Worm (Caenorhabditis elegans): Measurements from ENCODE around the gene R05D3.12.

DNA sequence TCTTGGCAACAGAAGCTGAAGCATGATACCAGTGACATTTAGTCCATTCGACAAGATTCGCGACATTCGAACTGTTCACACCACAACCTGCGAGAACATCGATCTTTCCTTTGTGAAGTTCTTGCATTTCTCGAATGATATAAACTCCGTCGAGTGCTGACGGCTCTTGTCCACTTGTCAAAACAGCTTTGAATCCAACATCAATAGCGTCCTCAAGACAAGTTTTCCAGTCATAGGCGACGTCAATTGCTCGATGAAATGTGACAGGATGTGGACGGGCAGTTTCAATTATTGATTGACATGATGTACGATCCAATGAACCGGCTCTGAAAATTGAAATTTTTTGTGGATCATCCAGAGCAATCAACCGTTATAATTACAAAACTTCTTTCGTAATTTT is 21.9 kb downstream of the R05D3.12 start:
- TF ChIP-seq him-1 (tag; optimal IDR thresholded peaks at IDR 0.05) (no peak), dao-5 (tag; optimal IDR thresholded peaks at IDR 0.05) (no peak)
